Fruit fly (Drosophila melanogaster): Measurements from ENCODE around the gene AP-2sigma.

Gene AP-2sigma

DNA sequence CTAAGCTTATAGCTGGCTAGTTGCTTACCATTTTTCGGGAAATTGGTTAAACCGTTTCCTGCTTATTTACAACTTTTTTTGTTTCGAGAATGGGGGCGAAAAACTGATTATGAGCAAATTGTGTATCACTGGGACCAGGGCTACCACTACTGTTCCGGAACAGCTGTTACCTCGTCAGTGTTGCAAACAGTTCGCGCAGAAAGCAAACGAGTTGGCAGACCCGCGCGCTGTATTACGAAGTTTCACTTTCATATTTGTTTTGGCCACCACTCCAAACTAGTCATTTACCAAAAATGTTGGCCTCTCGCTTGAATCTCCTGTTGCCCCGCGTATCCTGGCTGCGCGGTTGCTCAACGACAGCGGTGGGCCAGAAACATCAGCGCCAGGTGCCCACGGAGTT lies at the start of gene AP-2sigma, which contains the start of gene Idi:
Gene AP-2sigma, minus strand, starts transcription at position 153 of the 400 bp plus-strand sequence.
Gene Idi, plus strand, starts transcription at position 204 of the 400 bp plus-strand sequence.
- TF ChIP-seq CG6854 (GFP tag; optimal IDR thresholded peaks at IDR 0.05) (peak; percentile 44), lz (GFP tag; optimal IDR thresholded peaks at IDR 0.05) (peak; percentile 35), Lpt (GFP tag; optimal IDR thresholded peaks at IDR 0.05) (no peak), Eip75B (GFP tag; optimal IDR thresholded peaks at IDR 0.05) (peak; percentile 1), CG32006 (GFP tag; optimal IDR thresholded peaks at IDR 0.05) (no peak), Hr39 (GFP tag; optimal IDR thresholded peaks at IDR 0.05) (no peak), CG11762 (GFP tag; optimal IDR thresholded peaks at IDR 0.05; ENCODE audit: insufficient read depth) (no peak), cyc (GFP tag; optimal IDR thresholded peaks at IDR 0.05) (peak; percentile 14), CG3032 (tag; optimal IDR thresholded peaks at IDR 0.05) (peak; percentile 14), Hr38 (GFP tag; optimal IDR thresholded peaks at IDR 0.05) (no peak), svp (GFP tag) (peak; percentile 84), esn (GFP tag; optimal IDR thresholded peaks at IDR 0.05) (peak; percentile 51), Blimp-1 (GFP tag; optimal IDR thresholded peaks at IDR 0.05) (peak; percentile 98), CG10631 (GFP tag; optimal IDR thresholded peaks at IDR 0.05) (no peak), CG8632 (GFP tag; optimal IDR thresholded peaks at IDR 0.05) (no peak), CG3919 (GFP tag; optimal IDR thresholded peaks at IDR 0.05) (peak; percentile 43), CG1621 (tag; optimal IDR thresholded peaks at IDR 0.05) (peak; percentile 44), CG31627 (GFP tag; optimal IDR thresholded peaks at IDR 0.05) (peak; percentile 34), CG9139 (GFP tag; optimal IDR thresholded peaks at IDR 0.05) (no peak), achi (GFP tag; optimal IDR thresholded peaks at IDR 0.05) (peak; percentile 23), fkh (GFP tag; optimal IDR thresholded peaks at IDR 0.05) (peak; percentile 82), vri (GFP tag; optimal IDR thresholded peaks at IDR 0.05) (peak; percentile 66), topi (GFP tag; optimal IDR thresholded peaks at IDR 0.05) (peak; percentile 45), dac (GFP tag; optimal IDR thresholded peaks at IDR 0.05) (peak; percentile 1), Sox14 (GFP tag; optimal IDR thresholded peaks at IDR 0.05) (peak; percentile 61), CG6163 (GFP tag; IDR thresholded peaks at IDR 0.05) (peak; percentile 53; the same call in 2 of the 3 replicates)

DNA sequence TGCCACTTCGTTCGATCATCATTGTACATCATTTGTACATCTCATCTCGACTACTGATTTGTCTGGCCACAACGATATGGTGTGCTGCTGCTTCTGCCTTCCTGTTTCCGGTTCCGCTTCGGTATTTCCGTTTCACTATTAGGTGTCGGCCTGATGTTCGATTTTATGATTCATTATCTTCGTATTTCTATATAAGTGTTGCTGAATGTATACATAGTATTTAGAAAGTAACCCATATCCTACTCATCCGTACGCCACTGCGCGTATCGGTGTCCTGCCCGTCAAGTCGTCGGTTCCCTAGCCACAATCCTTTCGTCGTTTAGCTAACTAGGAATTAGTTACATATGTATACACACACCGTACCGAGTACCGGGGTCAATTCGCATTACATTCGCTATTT lies 49.2 kb upstream of the AP-2sigma start:
- TF ChIP-seq CG31627 (GFP tag; optimal IDR thresholded peaks at IDR 0.05), result no peak
- no peak for TF ChIP-seq Smox (GFP tag; optimal IDR thresholded peaks at IDR 0.05)
- no peak for TF ChIP-seq CG11902 (GFP tag; optimal IDR thresholded peaks at IDR 0.05)
- TF ChIP-seq ss (GFP tag; optimal IDR thresholded peaks at IDR 0.05), result peak; percentile 24 to 25
- no peak for TF ChIP-seq CG3032 (tag; optimal IDR thresholded peaks at IDR 0.05)
- no peak for TF ChIP-seq Gug (GFP tag; IDR thresholded peaks at IDR 0.05)
- no peak for TF ChIP-seq salr (GFP tag; optimal IDR thresholded peaks at IDR 0.05)
- TF ChIP-seq Eip78C (GFP tag), result peak; percentile 47
- TF ChIP-seq CG6808 (GFP tag; optimal IDR thresholded peaks at IDR 0.05), result peak; percentile 41

DNA sequence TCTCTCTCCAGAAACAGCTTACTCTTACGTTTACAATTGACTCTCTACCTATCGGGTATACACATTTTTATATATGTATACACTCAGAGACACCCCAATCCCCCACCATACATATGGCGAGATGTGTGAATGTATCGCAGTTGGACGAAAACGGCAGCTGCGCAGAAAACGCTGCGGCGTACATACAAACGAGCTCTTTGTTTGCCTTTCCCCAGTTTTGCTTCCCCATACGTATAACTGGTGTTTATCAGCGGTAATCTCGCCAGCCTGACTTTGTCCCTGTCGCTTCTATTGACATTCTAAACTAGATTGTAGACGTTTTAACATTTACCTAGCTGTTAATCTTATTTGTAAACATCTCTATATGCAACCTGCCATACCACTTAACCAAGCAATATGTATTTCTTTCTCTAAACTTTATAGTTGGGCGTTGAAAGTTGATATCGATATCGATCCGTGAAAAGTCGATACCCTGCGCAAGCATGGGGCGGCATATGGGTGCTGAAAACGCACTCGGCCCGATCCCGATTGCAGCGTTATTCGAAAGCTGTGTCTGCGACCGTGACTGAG lies 27.6 kb upstream of the AP-2sigma start:
- TF ChIP-seq fkh (GFP tag; optimal IDR thresholded peaks at IDR 0.05), result peak; percentile 99
- TF ChIP-seq Blimp-1 (GFP tag; optimal IDR thresholded peaks at IDR 0.05), result no peak
- no peak for TF ChIP-seq salr (GFP tag; optimal IDR thresholded peaks at IDR 0.05)
- peak; percentile 93 for TF ChIP-seq vri (GFP tag; optimal IDR thresholded peaks at IDR 0.05)
- TF ChIP-seq CG7368 (GFP tag; optimal IDR thresholded peaks at IDR 0.05), result no peak
- no peak for TF ChIP-seq topi (GFP tag; optimal IDR thresholded peaks at IDR 0.05)
- no peak for TF ChIP-seq OdsH (GFP tag; optimal IDR thresholded peaks at IDR 0.05)
- no peak for TF ChIP-seq fd59A (GFP tag; optimal IDR thresholded peaks at IDR 0.05)
- peak; percentile 20 for TF ChIP-seq Eip93F (GFP tag; optimal IDR thresholded peaks at IDR 0.05)
- no peak for TF ChIP-seq CG11762 (GFP tag; optimal IDR thresholded peaks at IDR 0.05; ENCODE audit: insufficient read depth)
- TF ChIP-seq CG4318 (GFP tag; optimal IDR thresholded peaks at IDR 0.05), result no peak
- no peak for TF ChIP-seq Ets21C (GFP tag; optimal IDR thresholded peaks at IDR 0.05)
- no peak for TF ChIP-seq achi (GFP tag; optimal IDR thresholded peaks at IDR 0.05)
- no peak for TF ChIP-seq Eip75B (GFP tag; optimal IDR thresholded peaks at IDR 0.05)
- TF ChIP-seq lz (GFP tag; optimal IDR thresholded peaks at IDR 0.05), result no peak
- no peak for TF ChIP-seq CG15336 (GFP tag; IDR thresholded peaks at IDR 0.05)
- TF ChIP-seq dac (GFP tag; optimal IDR thresholded peaks at IDR 0.05), result no peak
- TF ChIP-seq ss (GFP tag; optimal IDR thresholded peaks at IDR 0.05), result peak in 1 of 2 experiments; percentile 34
- peak; percentile 45 for TF ChIP-seq CG3919 (GFP tag; optimal IDR thresholded peaks at IDR 0.05)
- TF ChIP-seq CG6808 (GFP tag; optimal IDR thresholded peaks at IDR 0.05), result peak; percentile 24
- TF ChIP-seq CG9139 (GFP tag; optimal IDR thresholded peaks at IDR 0.05), result peak; percentile 55
- TF ChIP-seq Met (GFP tag; optimal IDR thresholded peaks at IDR 0.05), result no peak
- peak; percentile 40 for TF ChIP-seq Lpt (GFP tag; optimal IDR thresholded peaks at IDR 0.05)
- TF ChIP-seq CG10631 (GFP tag; optimal IDR thresholded peaks at IDR 0.05), result peak; percentile 33
- no peak for TF ChIP-seq pdm3 (GFP tag; optimal IDR thresholded peaks at IDR 0.05)
- no peak for TF ChIP-seq CG8119 (GFP tag; IDR thresholded peaks at IDR 0.05)
- TF ChIP-seq CG3032 (tag; optimal IDR thresholded peaks at IDR 0.05), result peak; percentile 14
- TF ChIP-seq CG6163 (GFP tag; IDR thresholded peaks at IDR 0.05), result no peak
- no peak for TF ChIP-seq Gug (GFP tag; IDR thresholded peaks at IDR 0.05)
- TF ChIP-seq CG8319 (GFP tag; optimal IDR thresholded peaks at IDR 0.05), result no peak
- no peak for TF ChIP-seq CG10669 (GFP tag; optimal IDR thresholded peaks at IDR 0.05)
